Worm (Caenorhabditis elegans) whole organism, early embryonic: ENCODE measurements around the gene Y44A6C.2.

Experiments used
- B0310.2 ChIP-seq: sonication (generic microtip); optimal IDR thresholded peaks from 2 replicates; lab custom pipeline; 2016; ENCODE audit warnings: mild to moderate bottlenecking, missing genetic modification characterization, missing compliant biosample characterization
- F13C5.2 ChIP-seq: sonication (generic microtip); optimal IDR thresholded peaks from 2 replicates; lab custom pipeline; 2017; ENCODE audit warnings: mild to moderate bottlenecking, missing genetic modification characterization, inconsistent platforms, missing compliant biosample characterization
- aly-1 ChIP-seq: sonication (generic microtip); optimal IDR thresholded peaks from 2 replicates; lab custom pipeline; 2016; ENCODE audit warnings: missing genetic modification characterization, missing compliant biosample characterization
- ama-1 ChIP-seq: fragments of 150-350 bp; optimal IDR thresholded peaks from 2 replicates; lab custom pipeline; 2014
- ceh-13 ChIP-seq: fragments of 200-800 bp; sonication (Bioruptor generic); optimal IDR thresholded peaks from 2 replicates; lab custom pipeline; 2018; ENCODE audit warnings: mild to moderate bottlenecking, missing genetic modification characterization, missing compliant biosample characterization
- ceh-36 ChIP-seq: sonication (generic microtip); optimal IDR thresholded peaks from 2 replicates; lab custom pipeline; 2016; ENCODE audit warnings: missing genetic modification characterization, inconsistent platforms, missing compliant biosample characterization
- ets-7 ChIP-seq: sonication (generic microtip); optimal IDR thresholded peaks from 2 replicates; lab custom pipeline; 2016; ENCODE audit warnings: missing genotype, missing genetic modification characterization, missing compliant biosample characterization
- flt-1 ChIP-seq: fragments of 200-800 bp; sonication (Bioruptor generic); IDR thresholded peaks from 2 replicates; pipeline ENCODE4 v1.3.6; 2022; ENCODE audit warnings: missing genetic modification characterization, missing compliant biosample characterization
- hmbx-1 ChIP-seq: sonication (generic microtip); optimal IDR thresholded peaks from 2 replicates; lab custom pipeline; 2016; ENCODE audit warnings: mild to moderate bottlenecking, missing genetic modification characterization, missing compliant biosample characterization
- hmg-4 ChIP-seq: fragments of 200-800 bp; sonication (Bioruptor generic); optimal IDR thresholded peaks from 2 replicates; lab custom pipeline; 2018; ENCODE audit warnings: mild to moderate bottlenecking, missing genetic modification characterization, missing compliant biosample characterization
- hnd-1 ChIP-seq: sonication (generic microtip); optimal IDR thresholded peaks from 2 replicates; lab custom pipeline; 2016; ENCODE audit warnings: missing genetic modification characterization, missing compliant biosample characterization
- pes-1 ChIP-seq: fragments of 200-800 bp; sonication (Bioruptor generic); IDR thresholded peaks from 2 replicates; pipeline ENCODE4 v1.3.6; 2022; ENCODE audit warnings: missing genetic modification reagents, missing genetic modification characterization, missing compliant biosample characterization
- scrt-1 ChIP-seq: fragments of 200-800 bp; sonication (Bioruptor generic); IDR thresholded peaks from 2 replicates; pipeline ENCODE4 v1.3.6; 2022; ENCODE audit warnings: missing genetic modification characterization, missing compliant biosample characterization
- sea-1 ChIP-seq: fragments of 200-800 bp; sonication (Bioruptor generic); conservative IDR thresholded peaks from 2 replicates; pipeline ENCODE4 v1.3.6; 2022; ENCODE audit warnings: missing genetic modification characterization, missing compliant biosample characterization
- tbx-11 ChIP-seq: fragments of 200-800 bp; sonication (Bioruptor generic); IDR thresholded peaks from 2 replicates; pipeline ENCODE4 v1.3.6; 2022; ENCODE audit warnings: missing genetic modification characterization, missing compliant biosample characterization
- tbx-37 ChIP-seq: fragments of 200-800 bp; sonication (Bioruptor generic); conservative IDR thresholded peaks from 2 replicates; pipeline ENCODE4 v1.3.6; 2022; ENCODE audit warnings: missing genetic modification reagents, missing genetic modification characterization, missing compliant biosample characterization
- tra-4 ChIP-seq: sonication (generic microtip); optimal IDR thresholded peaks from 2 replicates; lab custom pipeline; 2017; ENCODE audit warnings: missing genetic modification characterization, missing compliant biosample characterization

The Y44A6C.2 gene

DNA sequence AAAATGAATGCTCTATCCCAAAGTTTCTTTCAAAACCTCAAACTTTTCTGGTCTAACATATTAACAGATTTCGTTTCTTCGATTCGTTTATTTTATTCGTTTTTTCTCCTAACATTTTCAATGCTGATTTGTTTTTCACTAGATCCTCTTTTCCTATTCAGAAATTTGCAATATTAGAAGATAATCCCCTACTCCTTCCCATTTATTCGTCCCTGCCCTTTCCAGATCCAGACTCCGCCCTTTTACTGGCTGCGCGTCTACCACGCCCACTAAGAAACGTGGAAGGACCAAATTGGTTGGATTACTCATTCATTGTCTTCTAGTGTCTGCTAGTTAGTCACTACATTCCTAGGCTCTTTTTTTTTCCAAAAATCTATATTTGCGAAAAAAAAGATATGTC, at the start of gene Y44A6C.2:
Y44A6C.2 (plus strand) TSS at position 301 of the 400 bp plus-strand sequence.
- TF ChIP-seq ceh-13 (GFP tag; lab: Kevin White, UChicago): no peak
- TF ChIP-seq tra-4 (tag; lab: Kevin White, UChicago): no peak
- TF ChIP-seq ets-7 (tag; lab: Kevin White, UChicago): no peak
- TF ChIP-seq tbx-37 (GFP tag; lab: Robert Waterston, UW): no peak
- TF ChIP-seq sea-1 (GFP tag; lab: Robert Waterston, UW): no peak
- TF ChIP-seq tbx-11 (GFP tag; lab: Robert Waterston, UW): no peak
- TF ChIP-seq ceh-36: no peak
- TF ChIP-seq B0310.2: no peak
- no peak for TF ChIP-seq flt-1 (GFP tag; lab: Robert Waterston, UW)
- no peak for TF ChIP-seq hnd-1 (tag; lab: Kevin White, UChicago)
- TF ChIP-seq ama-1 (lab: Kevin White, UChicago): no peak
- no peak for TF ChIP-seq pes-1 (GFP tag; lab: Robert Waterston, UW)
- TF ChIP-seq hmbx-1 (tag; lab: Kevin White, UChicago): no peak
- no peak for TF ChIP-seq F13C5.2 (tag; lab: Kevin White, UChicago)
- TF ChIP-seq hmg-4 (GFP tag; lab: Kevin White, UChicago): no peak

DNA sequence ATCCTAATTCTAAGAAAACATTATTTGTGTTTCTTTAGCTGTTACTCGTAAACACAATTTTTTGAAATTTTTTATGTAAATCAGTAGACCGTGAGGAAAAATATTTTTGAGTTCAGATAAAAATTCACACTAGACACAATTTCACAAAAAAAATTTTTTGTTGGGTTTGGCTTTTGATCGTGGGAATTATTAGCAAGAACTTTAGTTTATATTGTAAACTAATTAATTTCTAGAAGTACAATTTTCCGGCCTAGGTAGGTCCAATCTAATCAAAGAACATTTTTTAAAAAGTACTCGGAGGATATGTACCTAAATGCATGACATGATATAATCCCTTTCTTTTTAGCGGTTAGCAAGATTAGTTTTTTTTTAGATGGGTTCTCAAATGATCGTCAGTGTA, 41.8 kb upstream of the Y44A6C.2 start:
- TF ChIP-seq hmg-4 (GFP tag; lab: Kevin White, UChicago): no peak
- no peak for TF ChIP-seq sea-1 (GFP tag; lab: Robert Waterston, UW)
- TF ChIP-seq ets-7 (tag; lab: Kevin White, UChicago): no peak
- TF ChIP-seq flt-1 (GFP tag; lab: Robert Waterston, UW): no peak
- no peak for TF ChIP-seq F13C5.2 (tag; lab: Kevin White, UChicago)
- no peak for TF ChIP-seq tbx-11 (GFP tag; lab: Robert Waterston, UW)
- no peak for TF ChIP-seq tbx-37 (GFP tag; lab: Robert Waterston, UW)
- TF ChIP-seq tra-4 (tag; lab: Kevin White, UChicago): no peak
- no peak for TF ChIP-seq hnd-1 (tag; lab: Kevin White, UChicago)
- no peak for TF ChIP-seq B0310.2
- TF ChIP-seq ceh-13 (GFP tag; lab: Kevin White, UChicago): no peak
- no peak for TF ChIP-seq aly-1
- no peak for TF ChIP-seq hmbx-1 (tag; lab: Kevin White, UChicago)
- no peak for TF ChIP-seq ceh-36
- no peak for TF ChIP-seq scrt-1 (GFP tag; lab: Robert Waterston, UW)
- TF ChIP-seq ama-1 (lab: Kevin White, UChicago): no peak
- no peak for TF ChIP-seq pes-1 (GFP tag; lab: Robert Waterston, UW)

DNA sequence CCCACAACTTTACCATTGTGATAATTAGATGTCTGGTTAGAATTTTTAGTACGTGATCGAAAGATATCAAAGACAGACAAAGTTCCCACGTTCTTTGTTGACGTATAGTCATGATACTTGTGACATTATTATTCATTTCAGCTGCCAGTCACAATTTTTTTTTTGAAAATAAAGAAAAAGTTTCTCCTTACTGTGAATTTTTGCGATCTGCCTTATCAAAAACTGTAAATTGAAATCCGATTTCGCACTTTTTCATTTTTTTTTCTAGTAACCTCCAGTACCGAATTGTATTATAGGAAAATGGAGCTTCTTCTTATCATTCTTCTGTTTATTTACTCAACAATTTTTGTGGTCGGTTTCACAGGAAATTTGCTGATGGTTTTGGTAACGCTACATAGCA, 40.9 kb upstream of the Y44A6C.2 start, which contains the start of gene srsx-35:
srsx-35 (plus strand) TSS at position 301 of the 400 bp plus-strand sequence.
- TF ChIP-seq ceh-36 (no peak), scrt-1 (GFP tag; lab: Robert Waterston, UW) (no peak), ceh-13 (GFP tag; lab: Kevin White, UChicago) (no peak), F13C5.2 (tag; lab: Kevin White, UChicago) (no peak), ama-1 (lab: Kevin White, UChicago) (no peak), B0310.2 (no peak), hmbx-1 (tag; lab: Kevin White, UChicago) (no peak), tbx-11 (GFP tag; lab: Robert Waterston, UW) (no peak), sea-1 (GFP tag; lab: Robert Waterston, UW) (no peak), pes-1 (GFP tag; lab: Robert Waterston, UW) (no peak), hmg-4 (GFP tag; lab: Kevin White, UChicago) (no peak), aly-1 (no peak), hnd-1 (tag; lab: Kevin White, UChicago) (no peak), ets-7 (tag; lab: Kevin White, UChicago) (no peak)

ce11 chrV:20681824-20682223, 40.2 kb upstream of the Y44A6C.2 start:
- TF ChIP-seq pes-1 (GFP tag; lab: Robert Waterston, UW) (0 out of 2 replicates have a peak, but pooled peaks have one; percentile 20), hmg-4 (GFP tag; lab: Kevin White, UChicago) (no peak)

DNA sequence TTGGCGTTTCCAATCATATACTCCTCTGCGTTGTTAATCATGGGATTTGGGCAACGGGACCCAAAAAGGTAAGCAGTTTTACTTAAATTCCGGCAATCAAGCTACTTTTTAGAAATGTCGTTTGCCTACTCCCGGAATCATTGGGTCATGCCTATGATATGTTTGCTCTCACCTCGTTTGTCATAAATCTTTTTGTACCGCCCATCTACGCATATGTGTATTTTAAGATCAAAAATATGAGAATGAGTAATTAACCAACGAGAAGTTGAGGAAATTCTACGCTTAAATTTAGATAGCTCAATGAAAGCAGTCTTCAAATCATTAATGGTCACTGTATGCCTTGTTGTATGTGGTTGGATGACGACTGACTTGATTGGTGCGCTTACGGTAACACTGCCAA, 39.7 kb upstream of the Y44A6C.2 start:
- TF ChIP-seq tbx-11 (GFP tag; lab: Robert Waterston, UW) (no peak), scrt-1 (GFP tag; lab: Robert Waterston, UW) (no peak), pes-1 (GFP tag; lab: Robert Waterston, UW) (no peak), F13C5.2 (tag; lab: Kevin White, UChicago) (no peak), flt-1 (GFP tag; lab: Robert Waterston, UW) (no peak)

DNA sequence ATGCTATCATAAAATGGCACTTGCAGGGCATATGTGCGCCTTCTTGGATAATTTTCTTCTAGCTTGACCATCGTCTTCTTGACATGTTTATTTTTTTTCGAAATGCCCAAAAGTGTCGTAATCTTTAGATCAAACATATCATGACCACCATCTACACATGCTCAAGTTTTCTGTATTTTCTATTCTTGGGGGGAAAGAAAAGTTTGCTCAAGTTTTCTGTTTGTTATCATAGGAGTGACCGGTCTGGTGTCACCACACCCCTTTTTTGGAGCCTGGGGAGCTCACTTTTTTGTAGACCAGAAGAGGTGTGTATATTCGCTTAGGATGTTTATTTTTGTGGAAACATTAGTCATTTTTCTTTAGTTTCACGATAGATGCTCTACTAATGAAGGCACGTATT, 36.7 kb upstream of the Y44A6C.2 start, which contains the start of gene klf-2:
klf-2 (plus strand) TSS at position 301 of the 400 bp plus-strand sequence.
- TF ChIP-seq hnd-1 (tag; lab: Kevin White, UChicago) (no peak), hmbx-1 (tag; lab: Kevin White, UChicago) (no peak), hmg-4 (GFP tag; lab: Kevin White, UChicago) (no peak), tra-4 (tag; lab: Kevin White, UChicago) (no peak), sea-1 (GFP tag; lab: Robert Waterston, UW) (no peak), tbx-11 (GFP tag; lab: Robert Waterston, UW) (no peak), B0310.2 (no peak), tbx-37 (GFP tag; lab: Robert Waterston, UW) (no peak), ceh-13 (GFP tag; lab: Kevin White, UChicago) (no peak)

DNA sequence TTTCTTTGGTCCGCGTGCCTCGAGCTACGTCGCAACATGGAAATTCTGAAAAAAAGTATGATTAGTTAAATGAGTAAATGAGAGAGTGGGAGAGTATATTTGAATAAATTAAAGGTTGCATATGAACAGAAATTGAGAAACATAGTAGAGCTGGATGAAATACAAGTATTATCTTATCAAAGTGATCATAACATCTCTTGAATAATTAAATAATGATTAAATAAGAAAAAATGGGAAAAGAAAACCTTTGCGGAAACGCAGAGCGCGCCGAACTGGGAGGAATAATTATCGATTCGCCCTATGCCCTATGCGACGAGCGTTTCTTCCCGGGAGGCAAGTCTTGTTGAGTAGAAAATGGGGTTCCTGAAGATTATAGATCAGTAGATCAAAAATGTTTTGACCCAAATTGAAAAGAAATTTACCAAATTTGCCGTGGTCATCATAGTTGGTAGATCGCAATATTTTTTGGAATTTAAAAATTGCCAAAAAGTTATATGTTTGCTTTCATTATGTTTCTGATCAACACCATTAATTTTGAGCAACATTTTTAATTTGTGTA, 32.5 kb upstream of the Y44A6C.2 start, which contains the start of gene F53F8.3:
F53F8.3 (minus strand) TSS at position 51 of the 559 bp plus-strand sequence.
- TF ChIP-seq sea-1 (GFP tag; lab: Robert Waterston, UW): no peak
- no peak for TF ChIP-seq hnd-1 (tag; lab: Kevin White, UChicago)
- TF ChIP-seq flt-1 (GFP tag; lab: Robert Waterston, UW): no peak
- no peak for TF ChIP-seq pes-1 (GFP tag; lab: Robert Waterston, UW)
- TF ChIP-seq tbx-37 (GFP tag; lab: Robert Waterston, UW): no peak
- TF ChIP-seq tbx-11 (GFP tag; lab: Robert Waterston, UW): no peak
- TF ChIP-seq ceh-36: no peak
- TF ChIP-seq hmg-4 (GFP tag; lab: Kevin White, UChicago): no peak
- no peak for TF ChIP-seq ets-7 (tag; lab: Kevin White, UChicago)
- TF ChIP-seq scrt-1 (GFP tag; lab: Robert Waterston, UW): no peak
- no peak for TF ChIP-seq tra-4 (tag; lab: Kevin White, UChicago)
- no peak for TF ChIP-seq F13C5.2 (tag; lab: Kevin White, UChicago)
- TF ChIP-seq ceh-13 (GFP tag; lab: Kevin White, UChicago): no peak
- no peak for TF ChIP-seq hmbx-1 (tag; lab: Kevin White, UChicago)
- TF ChIP-seq B0310.2: no peak
- TF ChIP-seq aly-1: no peak
- no peak for TF ChIP-seq ama-1 (lab: Kevin White, UChicago)
